Fruit fly (Drosophila melanogaster) Kc167 (cell line): ENCODE data around the gene CG14131.

ENCODE experiments used
- Myc ChIP-seq: fragments of >200 bp; optimal IDR thresholded peaks from 2 replicates; lab custom pipeline; 2017; ENCODE audit warnings: missing external identifiers
- Sin3A ChIP-seq: fragments of >200 bp; optimal IDR thresholded peaks from 2 replicates; lab custom pipeline; 2018; ENCODE audit warnings: missing external identifiers
- h ChIP-seq: fragments of >200 bp; optimal IDR thresholded peaks from 3 replicates; lab custom pipeline; 2018; ENCODE audit warnings: missing external identifiers
- insv ChIP-seq: fragments of >200 bp; optimal IDR thresholded peaks from 3 replicates; lab custom pipeline; 2018; ENCODE audit warnings: missing external identifiers
- psq ChIP-seq: fragments of >200 bp; optimal IDR thresholded peaks from 2 replicates; lab custom pipeline; 2017; ENCODE audit warnings: missing external identifiers
- ttk ChIP-seq: sonication (Bioruptor generic); optimal IDR thresholded peaks from 2 replicates; lab custom pipeline; 2017; ENCODE audit warnings: missing external identifiers

Gene CG14131

dm6 chr3L:11821723-11822445 lies 45.0 kb downstream of the CG14131 start, which contains the start of the genes CG11597 and CG5946:
Gene CG11597, minus strand, starts transcription at chr3L:11822275.
Gene CG5946, minus strand, starts transcription at chr3L:11822275.
- TF ChIP-seq Myc (lab: Kevin White, UChicago) (no peak), Sin3A (lab: Kevin White, UChicago) (no peak), ttk (lab: Kevin White, UChicago) (no peak), psq (lab: Kevin White, UChicago) (no peak), insv (lab: Kevin White, UChicago) (no peak), h (lab: Kevin White, UChicago) (no peak)

- TF ChIP-seq h (lab: Kevin White, UChicago) (no peak), insv (lab: Kevin White, UChicago) (no peak), Sin3A (lab: Kevin White, UChicago) (no peak), ttk (lab: Kevin White, UChicago) (no peak), Myc (lab: Kevin White, UChicago) (no peak), psq (lab: Kevin White, UChicago) (no peak)
Measured at dm6 chr3L:11822446-11823334, 45.8 kb downstream of the CG14131 start, which contains the start of gene RpL10Ab. Gene RpL10Ab, plus strand, starts transcription at chr3L:11822851.

- no peak for TF ChIP-seq insv (lab: Kevin White, UChicago)
- no peak for TF ChIP-seq h (lab: Kevin White, UChicago)
- TF ChIP-seq psq (lab: Kevin White, UChicago) = no peak
- no peak for TF ChIP-seq ttk (lab: Kevin White, UChicago)
- no peak for TF ChIP-seq Myc (lab: Kevin White, UChicago)
- no peak for TF ChIP-seq Sin3A (lab: Kevin White, UChicago)
Measured at dm6 chr3L:11825560-11826153, 48.8 kb downstream of the CG14131 start, which contains the start of gene CG32095. Gene CG32095, minus strand, starts transcription at chr3L:11825732.

dm6 chr3L:11828730-11829129 lies 51.9 kb downstream of the CG14131 start, which contains the start of gene CG7264:
Gene CG7264, plus strand, starts transcription at chr3L:11829030.
- TF ChIP-seq ttk (lab: Kevin White, UChicago) (no peak), insv (lab: Kevin White, UChicago) (no peak), Myc (lab: Kevin White, UChicago) (no peak), psq (lab: Kevin White, UChicago) (no peak), Sin3A (lab: Kevin White, UChicago) (no peak), h (lab: Kevin White, UChicago) (no peak)
